Fruit fly (Drosophila melanogaster): ENCODE measurements around the gene CG10631.
A peak's percentile ranks its signal among the peaks of the same experiment; 100 is the strongest.

Gene CG10631

dm6 chr2L:19795320-19796110, 38.8 kb upstream of the CG10631 start:
- TF ChIP-seq CG7045 (GFP tag; optimal IDR thresholded peaks at IDR 0.05) (no peak), Mnt (GFP tag; optimal IDR thresholded peaks at IDR 0.05) (peak; percentile 10), Hr96 (GFP tag; optimal IDR thresholded peaks at IDR 0.05) (peak; percentile 49), bab1 (GFP tag; optimal IDR thresholded peaks at IDR 0.05) (peak; percentile 49), CG14711 (tag; optimal IDR thresholded peaks at IDR 0.05) (peak; percentile 39), toe (GFP tag; optimal IDR thresholded peaks at IDR 0.05) (peak; percentile 14)

dm6 chr2L:19791321-19792281, 34.9 kb upstream of the CG10631 start, which contains the start of the genes CdGAPr and CG10466:
CdGAPr (minus strand) TSS chr2L:19791882.
CG10466 (plus strand) TSS chr2L:19792104.
- peak; percentile 8 for TF ChIP-seq CG14711 (tag; optimal IDR thresholded peaks at IDR 0.05)
- no peak for TF ChIP-seq CG7101 (tag; optimal IDR thresholded peaks at IDR 0.05)
- no peak for TF ChIP-seq CG1620 (GFP tag; optimal IDR thresholded peaks at IDR 0.05)
- TF ChIP-seq Mnt (GFP tag; optimal IDR thresholded peaks at IDR 0.05): peak; percentile 9
- TF ChIP-seq CG12768 (GFP tag; optimal IDR thresholded peaks at IDR 0.05): no peak
- no peak for TF ChIP-seq kay (GFP tag; ENCODE audit: borderline replicate concordance)
- TF ChIP-seq pad (GFP tag; optimal IDR thresholded peaks at IDR 0.05): peak; percentile 53
- peak; percentile 16 for TF ChIP-seq tj (GFP tag; optimal IDR thresholded peaks at IDR 0.05)
- TF ChIP-seq Crg-1 (GFP tag; optimal IDR thresholded peaks at IDR 0.05): no peak
- TF ChIP-seq toe (GFP tag; optimal IDR thresholded peaks at IDR 0.05): no peak
- TF ChIP-seq ovo (GFP tag; optimal IDR thresholded peaks at IDR 0.05): no peak

dm6 chr2L:19790553-19791320, 34.0 kb upstream of the CG10631 start:
- no peak for TF ChIP-seq Clk (GFP tag; optimal IDR thresholded peaks at IDR 0.05)
- no peak for TF ChIP-seq CG11617 (GFP tag; optimal IDR thresholded peaks at IDR 0.05)
- no peak for TF ChIP-seq CG7101 (tag; optimal IDR thresholded peaks at IDR 0.05)
- no peak for TF ChIP-seq Mnt (GFP tag; optimal IDR thresholded peaks at IDR 0.05)
- TF ChIP-seq ovo (GFP tag; optimal IDR thresholded peaks at IDR 0.05): no peak
- TF ChIP-seq pad (GFP tag; optimal IDR thresholded peaks at IDR 0.05): no peak
- TF ChIP-seq Hr96 (GFP tag; optimal IDR thresholded peaks at IDR 0.05): no peak
- no peak for TF ChIP-seq tj (GFP tag; optimal IDR thresholded peaks at IDR 0.05)
- TF ChIP-seq CG1620 (GFP tag; optimal IDR thresholded peaks at IDR 0.05): no peak
- TF ChIP-seq CG7045 (GFP tag; optimal IDR thresholded peaks at IDR 0.05): no peak
- TF ChIP-seq CG12768 (GFP tag; optimal IDR thresholded peaks at IDR 0.05): no peak
- no peak for TF ChIP-seq bab1 (GFP tag; optimal IDR thresholded peaks at IDR 0.05)
- no peak for TF ChIP-seq cnc (optimal IDR thresholded peaks at IDR 0.05)
- TF ChIP-seq toe (GFP tag; optimal IDR thresholded peaks at IDR 0.05): no peak
- no peak for TF ChIP-seq CG14711 (tag; optimal IDR thresholded peaks at IDR 0.05)
- no peak for TF ChIP-seq Crg-1 (GFP tag; optimal IDR thresholded peaks at IDR 0.05)

dm6 chr2L:19788735-19789134, 32.0 kb upstream of the CG10631 start:
- TF ChIP-seq tj (GFP tag; optimal IDR thresholded peaks at IDR 0.05) (peak; percentile 27), CG11617 (GFP tag; optimal IDR thresholded peaks at IDR 0.05) (no peak)

dm6 chr2L:19787930-19788329, 31.2 kb upstream of the CG10631 start:
- TF ChIP-seq pad (GFP tag; optimal IDR thresholded peaks at IDR 0.05) (no peak), CG7045 (GFP tag; optimal IDR thresholded peaks at IDR 0.05) (no peak), CG1620 (GFP tag; optimal IDR thresholded peaks at IDR 0.05) (no peak), CG11617 (GFP tag; optimal IDR thresholded peaks at IDR 0.05) (no peak)

- TF ChIP-seq CG1620 (GFP tag; optimal IDR thresholded peaks at IDR 0.05): no peak
- no peak for TF ChIP-seq cnc (optimal IDR thresholded peaks at IDR 0.05)
- no peak for TF ChIP-seq CG7101 (tag; optimal IDR thresholded peaks at IDR 0.05)
- TF ChIP-seq CG7045 (GFP tag; optimal IDR thresholded peaks at IDR 0.05): no peak
- no peak for TF ChIP-seq CG33017 (tag; optimal IDR thresholded peaks at IDR 0.05)
- TF ChIP-seq bab1 (GFP tag; optimal IDR thresholded peaks at IDR 0.05): no peak
- no peak for TF ChIP-seq CG5204 (GFP tag; optimal IDR thresholded peaks at IDR 0.05)
- no peak for TF ChIP-seq CG12768 (GFP tag; optimal IDR thresholded peaks at IDR 0.05)
- TF ChIP-seq toe (GFP tag; optimal IDR thresholded peaks at IDR 0.05): no peak
- no peak for TF ChIP-seq tj (GFP tag; optimal IDR thresholded peaks at IDR 0.05)
- TF ChIP-seq Clk (GFP tag; optimal IDR thresholded peaks at IDR 0.05): no peak
- TF ChIP-seq Mnt (GFP tag; optimal IDR thresholded peaks at IDR 0.05): no peak
- no peak for TF ChIP-seq CG14711 (tag; optimal IDR thresholded peaks at IDR 0.05)
- no peak for TF ChIP-seq Hr96 (GFP tag; optimal IDR thresholded peaks at IDR 0.05)
- no peak for TF ChIP-seq kay (GFP tag; ENCODE audit: borderline replicate concordance)
- no peak for TF ChIP-seq cic (GFP tag; optimal IDR thresholded peaks at IDR 0.05)
- no peak for TF ChIP-seq pad (GFP tag; optimal IDR thresholded peaks at IDR 0.05)
- no peak for TF ChIP-seq Crg-1 (GFP tag; optimal IDR thresholded peaks at IDR 0.05)
- TF ChIP-seq ovo (GFP tag; optimal IDR thresholded peaks at IDR 0.05): no peak
Measured at dm6 chr2L:19784827-19785569, 28.3 kb upstream of the CG10631 start.
